Fruit fly (Drosophila melanogaster): Measurements from ENCODE around the gene Klp31E.

Gene Klp31E

dm6 chr2L:10403803-10404315 is 10.0 kb upstream of the Klp31E start (continued):
- TF ChIP-seq CG12659 (GFP tag; optimal IDR thresholded peaks at IDR 0.05) (peak; percentile 57), CTCF (GFP tag; optimal IDR thresholded peaks at IDR 0.05) (no peak), ERR (GFP tag; optimal IDR thresholded peaks at IDR 0.05) (no peak), CG15601 (tag; optimal IDR thresholded peaks at IDR 0.05) (no peak), CG9876 (GFP tag; optimal IDR thresholded peaks at IDR 0.05) (no peak), sob (GFP tag; IDR thresholded peaks at IDR 0.05) (no peak), CG1024 (GFP tag; IDR thresholded peaks at IDR 0.05) (no peak), Dll (GFP tag; IDR thresholded peaks at IDR 0.05; ENCODE audit: partially characterized antibody) (peak; percentile 63), B-H2 (GFP tag; optimal IDR thresholded peaks at IDR 0.05) (no peak), Dip3 (GFP tag; optimal IDR thresholded peaks at IDR 0.05) (no peak), pita (GFP tag; optimal IDR thresholded peaks at IDR 0.05) (no peak), CG34422 (GFP tag; IDR thresholded peaks at IDR 0.05) (no peak), CG17802 (tag; optimal IDR thresholded peaks at IDR 0.05) (peak; percentile 25), CG7556 (GFP tag; optimal IDR thresholded peaks at IDR 0.05) (no peak), CG10267 (tag; optimal IDR thresholded peaks at IDR 0.05) (peak; percentile 15), Poxn (GFP tag; IDR thresholded peaks at IDR 0.05) (no peak), row (GFP tag; IDR thresholded peaks at IDR 0.05) (peak; percentile 60), Blimp-1 (GFP tag; optimal IDR thresholded peaks at IDR 0.05) (no peak), mld (GFP tag; IDR thresholded peaks at IDR 0.05; ENCODE audit: partially characterized antibody) (no peak), CG2116 (GFP tag; optimal IDR thresholded peaks at IDR 0.05) (peak; percentile 72), Gug (GFP tag; IDR thresholded peaks at IDR 0.05) (no peak), chn (GFP tag; optimal IDR thresholded peaks at IDR 0.05) (no peak), Deaf1 (tag; optimal IDR thresholded peaks at IDR 0.05) (no peak), CG6791 (GFP tag; IDR thresholded peaks at IDR 0.05; ENCODE audit: partially characterized antibody) (peak; percentile 32; the same call in 1 of the 3 replicates), al (GFP tag; IDR thresholded peaks at IDR 0.05) (no peak), Fer3 (tag; optimal IDR thresholded peaks at IDR 0.05) (no peak), stc (GFP tag; IDR thresholded peaks at IDR 0.05) (no peak), gem (tag; optimal IDR thresholded peaks at IDR 0.05) (no peak), p53 (GFP tag; optimal IDR thresholded peaks at IDR 0.05) (no peak), CG18476 (GFP tag; optimal IDR thresholded peaks at IDR 0.05) (no peak), CG13296 (GFP tag; optimal IDR thresholded peaks at IDR 0.05) (no peak), MESR4 (GFP tag; optimal IDR thresholded peaks at IDR 0.05) (peak; percentile 54), fd102C (GFP tag; optimal IDR thresholded peaks at IDR 0.05) (no peak), gsb (GFP tag; IDR thresholded peaks at IDR 0.05) (no peak), CoRest (tag; optimal IDR thresholded peaks at IDR 0.05) (no peak), ac (GFP tag; optimal IDR thresholded peaks at IDR 0.05) (no peak), E2f1 (GFP tag; IDR thresholded peaks at IDR 0.05) (no peak), kah (GFP tag; optimal IDR thresholded peaks at IDR 0.05) (no peak), sna (GFP tag; IDR thresholded peaks at IDR 0.05; ENCODE audit: partially characterized antibody) (peak; percentile 58; the same call in 1 of the 2 replicates), odd (GFP tag; optimal IDR thresholded peaks at IDR 0.05) (no peak), CG17568 (GFP tag; optimal IDR thresholded peaks at IDR 0.05) (no peak), CG2202 (tag; optimal IDR thresholded peaks at IDR 0.05) (no peak), Mes4 (GFP tag; optimal IDR thresholded peaks at IDR 0.05) (no peak), GATAe (GFP tag; conservative IDR thresholded peaks at IDR 0.05) (no peak), Dad (GFP tag; optimal IDR thresholded peaks at IDR 0.05) (no peak), BtbVII (GFP tag; optimal IDR thresholded peaks at IDR 0.05) (no peak), CG11398 (GFP tag; optimal IDR thresholded peaks at IDR 0.05) (no peak), Bgb (GFP tag; IDR thresholded peaks at IDR 0.05; ENCODE audit: partially characterized antibody) (no peak), CG12391 (tag; optimal IDR thresholded peaks at IDR 0.05) (no peak), sens (GFP tag) (peak; percentile 91), CG2712 (tag; optimal IDR thresholded peaks at IDR 0.05) (peak; percentile 16), h (optimal IDR thresholded peaks at IDR 0.05) (no peak)

Data from whole organism, embryonic.